Fruit fly (Drosophila melanogaster) whole organism, embryonic: ENCODE data around the gene Dpy-30L1.
A peak's percentile ranks its signal among the peaks of the same experiment; 100 is the strongest.

Experiments
- Aef1 ChIP-seq: fragments of 200-800 bp; sonication (Bioruptor generic); IDR thresholded peaks from 3 replicates; pipeline ENCODE4 v1.3.6; 2022; ENCODE audit warnings: missing biosample characterization, missing genetic modification characterization
- CG10267 ChIP-seq: fragments of 200-800 bp; sonication (Bioruptor generic); optimal IDR thresholded peaks from 2 replicates; lab custom pipeline; 2018; ENCODE audit warnings: missing biosample characterization, mild to moderate bottlenecking, missing genetic modification characterization, moderate library complexity
- CG11085 ChIP-seq: fragments of 200-800 bp; sonication (Bioruptor generic); IDR thresholded peaks from 2 replicates; pipeline ENCODE4 v1.3.6; 2022; ENCODE audit warnings: missing biosample characterization, missing genetic modification characterization
- CG12769 ChIP-seq: fragments of 200-800 bp; sonication (Bioruptor generic); optimal IDR thresholded peaks from 2 replicates; lab custom pipeline; 2019; ENCODE audit warnings: missing biosample characterization, mild to moderate bottlenecking, missing genetic modification characterization, moderate library complexity
- CG12942 ChIP-seq: fragments of 200-800 bp; sonication (Bioruptor generic); optimal IDR thresholded peaks from 3 replicates; lab custom pipeline; 2016; ENCODE audit warnings: missing biosample characterization, missing genetic modification characterization
- CG14710 ChIP-seq: fragments of 200-800 bp; sonication (Bioruptor generic); optimal IDR thresholded peaks from 3 replicates; lab custom pipeline; 2019; ENCODE audit warnings: missing biosample characterization, mild to moderate bottlenecking, missing genetic modification characterization, moderate library complexity
- CG14860 ChIP-seq: fragments of 200-800 bp; sonication (Bioruptor generic); IDR thresholded peaks from 3 replicates; pipeline ENCODE4 v1.3.6; 2022; ENCODE audit warnings: missing biosample characterization, missing genetic modification characterization; ENCODE audit not compliant: partially characterized antibody
- CG15269 ChIP-seq: fragments of 200-800 bp; sonication (Bioruptor generic); optimal IDR thresholded peaks from 2 replicates; lab custom pipeline; 2018; ENCODE audit warnings: missing biosample characterization, mild to moderate bottlenecking, missing genetic modification characterization, moderate library complexity
- CG1603 ChIP-seq: fragments of 200-800 bp; sonication (Bioruptor generic); optimal IDR thresholded peaks from 2 replicates; lab custom pipeline; 2019; ENCODE audit warnings: missing biosample characterization, mild to moderate bottlenecking, missing genetic modification characterization, moderate library complexity
- CG18599 ChIP-seq: fragments of 200-800 bp; sonication (Bioruptor generic); optimal IDR thresholded peaks from 3 replicates; lab custom pipeline; 2017; ENCODE audit warnings: missing biosample characterization, missing genetic modification characterization, mild to moderate bottlenecking, moderate library complexity, missing genetic modification reagents
- CG2116 ChIP-seq: fragments of 200-800 bp; sonication (Bioruptor generic); optimal IDR thresholded peaks from 3 replicates; lab custom pipeline; 2018; ENCODE audit warnings: missing biosample characterization, mild to moderate bottlenecking, missing genetic modification characterization
- CG2129 ChIP-seq: fragments of 200-800 bp; sonication (Bioruptor generic); IDR thresholded peaks from 2 replicates; pipeline ENCODE4 v1.3.6; 2022; ENCODE audit warnings: missing biosample characterization, missing genetic modification characterization; ENCODE audit not compliant: partially characterized antibody
- CG32532 ChIP-seq: fragments of 200-800 bp; sonication (Bioruptor generic); IDR thresholded peaks from 2 replicates; pipeline ENCODE4 v1.3.6; 2022; ENCODE audit warnings: missing biosample characterization, missing genetic modification characterization
- CG3281 ChIP-seq: fragments of 200-800 bp; sonication (Bioruptor generic); optimal IDR thresholded peaks from 3 replicates; lab custom pipeline; 2017; ENCODE audit warnings: missing biosample characterization, mild to moderate bottlenecking, missing genetic modification characterization
- CG34224 ChIP-seq: fragments of 200-800 bp; sonication (Bioruptor generic); IDR thresholded peaks from 3 replicates; pipeline ENCODE4 v1.3.6; 2022; ENCODE audit warnings: missing biosample characterization, missing genetic modification characterization; ENCODE audit not compliant: partially characterized antibody
- CG3838 ChIP-seq: fragments of 200-800 bp; sonication (Bioruptor generic); optimal IDR thresholded peaks from 3 replicates; lab custom pipeline; 2016; ENCODE audit warnings: missing biosample characterization, missing genetic modification characterization
- CG4617 ChIP-seq: fragments of 200-800 bp; sonication (Bioruptor generic); optimal IDR thresholded peaks from 3 replicates; lab custom pipeline; 2016; ENCODE audit warnings: missing biosample characterization, missing genetic modification characterization, borderline replicate concordance
- CG5953 ChIP-seq: fragments of 200-800 bp; sonication (Bioruptor generic); IDR thresholded peaks from 2 replicates; pipeline ENCODE4 v1.3.6; 2022; ENCODE audit warnings: missing biosample characterization, missing genetic modification characterization
- CG8478 ChIP-seq: fragments of >200 bp; optimal IDR thresholded peaks from 2 replicates; lab custom pipeline; 2018
- Dek ChIP-seq: fragments of 200-800 bp; sonication (Bioruptor generic); optimal IDR thresholded peaks from 3 replicates; lab custom pipeline; 2019; ENCODE audit warnings: missing biosample characterization, mild to moderate bottlenecking, missing genetic modification characterization, moderate library complexity
- Doc3 ChIP-seq: fragments of 200-800 bp; sonication (Bioruptor generic); IDR thresholded peaks from 3 replicates; pipeline ENCODE4 v1.3.6; 2022; ENCODE audit warnings: missing biosample characterization, missing genetic modification characterization; ENCODE audit not compliant: partially characterized antibody
- Dp ChIP-seq: fragments of 200-800 bp; sonication (Bioruptor generic); optimal IDR thresholded peaks from 2 replicates; lab custom pipeline; 2018; ENCODE audit warnings: missing biosample characterization, mild to moderate bottlenecking, missing genetic modification characterization, moderate library complexity
- Eip74EF ChIP-seq, 2 experiments: fragments of 200-800 bp in 1 of 2; fragments of >200 bp in 1 of 2; sonication (Bioruptor generic) in 1 of 2; optimal IDR thresholded peaks; 2 replicates each; lab custom pipeline; 2017 to 2019; ENCODE audit warnings: missing biosample characterization in 2 of 2, missing genetic modification characterization in 2 of 2, mild to moderate bottlenecking in 1 of 2, moderate library complexity in 1 of 2
- HLH4C ChIP-seq: fragments of 200-800 bp; sonication (Bioruptor generic); IDR thresholded peaks from 3 replicates; pipeline ENCODE4 v1.3.6; 2022; ENCODE audit warnings: missing biosample characterization, missing genetic modification characterization; ENCODE audit not compliant: partially characterized antibody
- Hr3 ChIP-seq: fragments of 200-800 bp; sonication (Bioruptor generic); optimal IDR thresholded peaks from 3 replicates; lab custom pipeline; 2016; ENCODE audit warnings: missing biosample characterization, missing genetic modification characterization
- MESR4 ChIP-seq: fragments of 200-800 bp; sonication (Bioruptor generic); optimal IDR thresholded peaks from 2 replicates; lab custom pipeline; 2018; ENCODE audit warnings: missing biosample characterization, mild to moderate bottlenecking, missing genetic modification characterization, moderate library complexity
- NC2α ChIP-seq: fragments of 200-800 bp; sonication (Bioruptor generic); optimal IDR thresholded peaks from 2 replicates; lab custom pipeline; 2016; ENCODE audit warnings: missing biosample characterization, missing genetic modification characterization
- Pdp1 ChIP-seq, 2 experiments: fragments of 200-800 bp; sonication (Bioruptor generic); optimal IDR thresholded peaks; 3 replicates each; lab custom pipeline; 2016; ENCODE audit warnings: missing biosample characterization in 2 of 2, missing genetic modification characterization in 2 of 2, mild to moderate bottlenecking in 1 of 2, moderate library complexity in 1 of 2
- Scr ChIP-seq: fragments of 200-800 bp; sonication (Bioruptor generic); IDR thresholded peaks from 2 replicates; pipeline ENCODE4 v1.3.6; 2022; ENCODE audit warnings: missing biosample characterization, missing genetic modification characterization; ENCODE audit not compliant: partially characterized antibody
- Sin3A ChIP-seq: fragments of >200 bp; optimal IDR thresholded peaks from 2 replicates; lab custom pipeline; 2018
- Xbp1 ChIP-seq: fragments of 200-800 bp; sonication (Bioruptor generic); optimal IDR thresholded peaks from 3 replicates; lab custom pipeline; 2016; ENCODE audit warnings: missing biosample characterization, mild to moderate bottlenecking, missing genetic modification characterization
- bab2 ChIP-seq: fragments of 200-800 bp; sonication (Bioruptor generic); optimal IDR thresholded peaks from 2 replicates; lab custom pipeline; 2016; ENCODE audit warnings: missing biosample characterization, missing genetic modification characterization
- caup ChIP-seq: fragments of 200-800 bp; sonication (Bioruptor generic); optimal IDR thresholded peaks from 3 replicates; lab custom pipeline; 2017; ENCODE audit warnings: missing biosample characterization, mild to moderate bottlenecking, missing genetic modification characterization, moderate library complexity; ENCODE audit not compliant: severe bottlenecking
- ci ChIP-seq: fragments of 200-800 bp; sonication (Bioruptor generic); IDR thresholded peaks from 3 replicates; pipeline ENCODE4 v1.3.6; 2022; ENCODE audit warnings: missing biosample characterization, missing genetic modification characterization
- exex ChIP-seq: fragments of 200-800 bp; sonication (Bioruptor generic); optimal IDR thresholded peaks from 4 replicates; lab custom pipeline; 2018; ENCODE audit warnings: missing biosample characterization, mild to moderate bottlenecking, missing genetic modification characterization, moderate library complexity
- kni ChIP-seq: fragments of 200-800 bp; sonication (Bioruptor generic); optimal IDR thresholded peaks from 3 replicates; lab custom pipeline; 2017; ENCODE audit warnings: mild to moderate bottlenecking, missing biosample characterization, missing genetic modification reagents, missing genetic modification characterization
- lov ChIP-seq, 2 experiments: fragments of 200-800 bp in 1 of 2; fragments of >200 bp in 1 of 2; sonication (Bioruptor generic) in 1 of 2; IDR thresholded peaks in 1 of 2; optimal IDR thresholded peaks in 1 of 2; 2 replicates in 1 of 2; 3 replicates in 1 of 2; pipeline versions ENCODE4 v1.3.6 to Lab custom; 2017 to 2022; ENCODE audit warnings: missing biosample characterization in 1 of 2, missing genetic modification characterization in 1 of 2
- pnt ChIP-seq: fragments of 200-800 bp; sonication (Bioruptor generic); optimal IDR thresholded peaks from 3 replicates; lab custom pipeline; 2016; ENCODE audit warnings: missing biosample characterization, missing genetic modification characterization
- shn ChIP-seq: fragments of 200-800 bp; sonication (Bioruptor generic); optimal IDR thresholded peaks from 3 replicates; lab custom pipeline; 2016; ENCODE audit warnings: missing biosample characterization, missing genetic modification characterization
- slbo ChIP-seq: fragments of 200-800 bp; sonication (Bioruptor generic); IDR thresholded peaks from 2 replicates; pipeline ENCODE4 v1.3.6; 2022; ENCODE audit warnings: missing biosample characterization, missing genetic modification characterization
- so ChIP-seq: fragments of 200-800 bp; sonication (Bioruptor generic); IDR thresholded peaks from 3 replicates; pipeline ENCODE4 v1.3.6; 2022; ENCODE audit warnings: missing biosample characterization, missing genetic modification characterization
- sob ChIP-seq: fragments of 200-800 bp; sonication (Bioruptor generic); IDR thresholded peaks from 2 replicates; pipeline ENCODE4 v1.3.6; 2022; ENCODE audit warnings: missing biosample characterization, missing genetic modification characterization
- stwl ChIP-seq: fragments of 200-800 bp; sonication (Bioruptor generic); optimal IDR thresholded peaks from 3 replicates; lab custom pipeline; 2018; ENCODE audit warnings: missing biosample characterization, mild to moderate bottlenecking, missing genetic modification characterization, moderate library complexity
- sug ChIP-seq: fragments of 200-800 bp; optimal IDR thresholded peaks from 2 replicates; lab custom pipeline; 2019; ENCODE audit warnings: missing biosample characterization, mild to moderate bottlenecking, missing genetic modification characterization, moderate library complexity
- trem ChIP-seq: fragments of 200-800 bp; optimal IDR thresholded peaks from 3 replicates; lab custom pipeline; 2019; ENCODE audit warnings: missing biosample characterization, mild to moderate bottlenecking, missing genetic modification characterization, moderate library complexity
- tx ChIP-seq: fragments of 200-800 bp; sonication (Bioruptor generic); optimal IDR thresholded peaks from 2 replicates; lab custom pipeline; 2016; ENCODE audit warnings: missing biosample characterization, missing genetic modification characterization
- unc-4 ChIP-seq: fragments of 200-800 bp; sonication (Bioruptor generic); IDR thresholded peaks from 2 replicates; pipeline ENCODE4 v1.3.6; 2022; ENCODE audit warnings: missing biosample characterization, missing genetic modification characterization; ENCODE audit not compliant: partially characterized antibody
- wor ChIP-seq: fragments of 200-800 bp; sonication (Bioruptor generic); IDR thresholded peaks from 2 replicates; pipeline ENCODE4 v1.3.6; 2022; ENCODE audit warnings: missing biosample characterization, missing genetic modification characterization
- zen2 ChIP-seq: fragments of 200-800 bp; sonication (Bioruptor generic); IDR thresholded peaks from 3 replicates; pipeline ENCODE4 v1.3.6; 2022; ENCODE audit warnings: missing biosample characterization, missing genetic modification characterization; ENCODE audit not compliant: partially characterized antibody

Gene Dpy-30L1

dm6 chr2L:10728751-10729150 lies 3.7 kb upstream of the Dpy-30L1 start, which contains the start of gene CG6443 (continued):
- TF ChIP-seq CG12769 (tag; lab: Kevin White, UChicago): no peak
- peak; percentile 19 for TF ChIP-seq CG14710 (tag; lab: Kevin White, UChicago)
- peak; percentile 87 for TF ChIP-seq CG34224 (GFP tag; lab: Robert Waterston, UW)
- peak; percentile 73 for TF ChIP-seq CG2116 (GFP tag; lab: Kevin White, UChicago)
- TF ChIP-seq CG3838 (GFP tag; lab: Kevin White, UChicago): no peak
- no peak for TF ChIP-seq CG3281 (GFP tag; lab: Kevin White, UChicago)
- peak; percentile 27 for TF ChIP-seq CG1603
- TF ChIP-seq CG2129: peak; percentile 39; the same call in 1 of the 2 replicates
- no peak for TF ChIP-seq Xbp1 (GFP tag; lab: Kevin White, UChicago)
- TF ChIP-seq CG10267 (tag; lab: Kevin White, UChicago): peak; percentile 20
- no peak for TF ChIP-seq exex (tag; lab: Kevin White, UChicago)
- no peak for TF ChIP-seq NC2α
- TF ChIP-seq lov (optimal IDR thresholded peaks at IDR 0.05; lab: Kevin White, UChicago): no peak
- no peak for TF ChIP-seq lov (GFP tag; IDR thresholded peaks at IDR 0.05; lab: Robert Waterston, UW)
- peak; percentile 86 for TF ChIP-seq Dp (GFP tag; lab: Kevin White, UChicago)
- peak; percentile 11 for TF ChIP-seq CG4617 (GFP tag; lab: Kevin White, UChicago)
- TF ChIP-seq Aef1 (GFP tag; lab: Robert Waterston, UW): no peak
- TF ChIP-seq so (GFP tag; lab: Robert Waterston, UW): no peak
- no peak for TF ChIP-seq CG18599 (GFP tag; lab: Kevin White, UChicago)
- peak; percentile 89 for TF ChIP-seq stwl (tag; lab: Kevin White, UChicago)
- TF ChIP-seq Hr3 (GFP tag; lab: Kevin White, UChicago): no peak
- no peak for TF ChIP-seq shn (GFP tag; lab: Kevin White, UChicago)
- no peak for TF ChIP-seq wor (GFP tag; lab: Robert Waterston, UW)
- TF ChIP-seq CG32532: no peak
- peak in 1 of 2 experiments; percentile 12 for TF ChIP-seq Pdp1 (GFP tag; optimal IDR thresholded peaks at IDR 0.05; lab: Kevin White, UChicago)
- TF ChIP-seq tx (GFP tag; lab: Kevin White, UChicago): no peak
- TF ChIP-seq Dek (tag; lab: Kevin White, UChicago): no peak
- no peak for TF ChIP-seq sob
- no peak for TF ChIP-seq Sin3A (lab: Kevin White, UChicago)
- TF ChIP-seq sug (tag; lab: Kevin White, UChicago): no peak
- TF ChIP-seq kni (GFP tag; lab: Kevin White, UChicago): no peak
- TF ChIP-seq unc-4 (GFP tag; lab: Robert Waterston, UW): peak; percentile 84
- TF ChIP-seq CG11085 (GFP tag; lab: Robert Waterston, UW): no peak
- peak; percentile 56 for TF ChIP-seq trem (tag; lab: Kevin White, UChicago)
- TF ChIP-seq Doc3 (GFP tag; lab: Robert Waterston, UW): peak; percentile 81
- TF ChIP-seq Eip74EF (GFP tag; optimal IDR thresholded peaks at IDR 0.05; lab: Kevin White, UChicago): no peak
- peak; percentile 67 for TF ChIP-seq CG14860 (GFP tag; lab: Robert Waterston, UW)
- no peak for TF ChIP-seq pnt
- TF ChIP-seq zen2 (GFP tag; lab: Robert Waterston, UW): peak; percentile 8; the same call in 1 of the 3 replicates
- no peak for TF ChIP-seq CG15269 (tag; lab: Kevin White, UChicago)
- TF ChIP-seq CG5953: no peak
- peak; percentile 76 for TF ChIP-seq Scr (GFP tag; lab: Robert Waterston, UW)
- no peak for TF ChIP-seq slbo (GFP tag; lab: Robert Waterston, UW)
- no peak for TF ChIP-seq CG12942 (GFP tag; lab: Kevin White, UChicago)
- peak; percentile 30 for TF ChIP-seq MESR4
- TF ChIP-seq ci (GFP tag; lab: Robert Waterston, UW): no peak
- TF ChIP-seq HLH4C: peak; percentile 65
- no peak for TF ChIP-seq caup (GFP tag; lab: Kevin White, UChicago)
- TF ChIP-seq bab2: no peak
- TF ChIP-seq CG8478 (lab: Kevin White, UChicago): no peak
